Worm (Caenorhabditis elegans) whole organism, L3 larva: ENCODE data around the gene Y73C8C.12.

Experiments used
- R02D3.7 ChIP-seq: fragments of 150-350 bp; optimal IDR thresholded peaks from 2 replicates; lab custom pipeline; 2014; ENCODE audit warnings: missing biosample characterization, missing genetic modification characterization
- aly-2 ChIP-seq: fragments of 150-350 bp; optimal IDR thresholded peaks from 2 replicates; lab custom pipeline; 2014; ENCODE audit warnings: missing biosample characterization, missing genetic modification characterization
- ceh-16 ChIP-seq: sonication (generic microtip); optimal IDR thresholded peaks from 2 replicates; lab custom pipeline; 2017; ENCODE audit warnings: missing biosample characterization, missing genetic modification characterization
- elt-2 ChIP-seq: sonication (generic microtip); optimal IDR thresholded peaks from 2 replicates; lab custom pipeline; 2016; ENCODE audit warnings: missing genetic modification reagents, mild to moderate bottlenecking, missing genetic modification characterization, missing compliant biosample characterization
- fkh-10 ChIP-seq: sonication (generic microtip); optimal IDR thresholded peaks from 2 replicates; lab custom pipeline; 2017; ENCODE audit warnings: missing biosample characterization, missing genetic modification reagents, missing genetic modification characterization
- jun-1 ChIP-seq: fragments of 150-350 bp; optimal IDR thresholded peaks from 2 replicates; lab custom pipeline; 2014; ENCODE audit warnings: missing biosample characterization, missing genetic modification reagents, missing genetic modification characterization
- lin-15B ChIP-seq: fragments of 150-350 bp; optimal IDR thresholded peaks from 2 replicates; lab custom pipeline; 2014; ENCODE audit warnings: missing biosample characterization, missing genetic modification characterization
- nhr-28 ChIP-seq: fragments of 150-350 bp; optimal IDR thresholded peaks from 2 replicates; lab custom pipeline; 2014; ENCODE audit warnings: missing biosample characterization, missing genetic modification characterization
- nhr-76 ChIP-seq: fragments of 150-350 bp; sonication (generic microtip); optimal IDR thresholded peaks from 5 replicates; lab custom pipeline; 2014; ENCODE audit warnings: missing biosample characterization, missing genetic modification characterization
- nhr-77 ChIP-seq: fragments of 150-350 bp; optimal IDR thresholded peaks from 2 replicates; lab custom pipeline; 2014; ENCODE audit warnings: missing biosample characterization, missing genetic modification characterization
- snpc-4 ChIP-seq: fragments of 150-350 bp; optimal IDR thresholded peaks from 2 replicates; lab custom pipeline; 2014; ENCODE audit warnings: missing biosample characterization, missing genetic modification characterization
- unc-39 ChIP-seq: sonication (generic microtip); optimal IDR thresholded peaks from 4 replicates; lab custom pipeline; 2017; ENCODE audit warnings: missing biosample characterization, missing genetic modification characterization
- zag-1 ChIP-seq: fragments of 150-350 bp; optimal IDR thresholded peaks from 2 replicates; lab custom pipeline; 2014; ENCODE audit warnings: missing biosample characterization, missing genetic modification characterization
- ztf-4 ChIP-seq: fragments of 150-350 bp; optimal IDR thresholded peaks from 2 replicates; lab custom pipeline; 2014; ENCODE audit warnings: missing biosample characterization, missing genetic modification characterization

DNA sequence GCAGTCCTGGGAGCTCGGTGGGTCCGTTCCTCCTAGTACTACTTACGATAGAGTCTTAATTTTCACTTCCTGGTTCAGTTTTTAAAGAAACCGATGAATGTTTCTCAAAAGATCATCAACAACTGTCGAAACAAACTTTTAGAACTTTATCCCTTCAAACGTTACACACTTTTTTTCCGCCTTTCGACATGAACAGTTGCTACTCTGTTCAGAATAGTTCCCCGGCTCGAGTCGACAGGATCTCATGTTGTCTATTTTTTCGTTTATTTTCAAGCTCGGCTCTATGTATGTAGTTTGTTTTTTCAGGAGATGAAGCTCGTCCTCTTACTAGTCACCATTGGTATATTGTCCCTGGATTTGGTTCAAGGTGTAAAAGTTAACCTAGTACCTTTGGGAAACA is 31.8 kb downstream of the Y73C8C.12 start, which contains the start of gene exh-1:
- TF ChIP-seq zag-1 (tag; lab: Kevin White, UChicago) (no peak), ztf-4 (tag; lab: Kevin White, UChicago) (no peak), unc-39 (tag; lab: Kevin White, UChicago) (no peak), nhr-28 (tag; lab: Kevin White, UChicago) (no peak), jun-1 (tag; lab: Kevin White, UChicago) (no peak), ceh-16 (tag; lab: Kevin White, UChicago) (no peak), nhr-77 (tag; lab: Kevin White, UChicago) (no peak), aly-2 (tag; lab: Kevin White, UChicago) (no peak), fkh-10 (GFP tag; lab: Kevin White, UChicago) (no peak), lin-15B (tag; lab: Kevin White, UChicago) (no peak), elt-2 (no peak), R02D3.7 (tag; lab: Kevin White, UChicago) (no peak), snpc-4 (tag; lab: Kevin White, UChicago) (no peak), nhr-76 (no peak)
